In the genomic region with DNA sequence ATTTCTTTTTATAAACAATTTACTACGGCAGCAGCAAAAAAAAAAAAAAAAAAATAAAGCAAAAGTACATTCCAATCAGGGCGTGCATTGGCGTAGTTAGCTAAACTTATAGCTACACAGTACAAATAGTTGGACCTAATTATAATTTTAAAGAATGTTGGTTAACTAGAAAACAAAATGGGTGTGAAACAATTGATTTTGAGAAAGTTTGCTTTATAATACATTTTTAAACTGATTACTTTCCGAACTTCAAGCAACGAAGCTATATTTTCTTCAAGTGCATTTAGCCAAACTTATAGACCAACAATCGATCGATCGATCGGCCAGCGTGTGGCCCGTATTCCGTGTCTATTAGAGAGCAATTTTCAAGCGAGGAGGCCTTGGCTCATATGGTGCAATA, we compare ENCODE assay signal across 4 fruit fly cellular contexts.
TF ChIP-seq lines count a peak whose summit lies in the region.

No protein-coding gene starts in this region.

- no peak for TF ChIP-seq CTCF in whole organism, embryonic (GFP tag; optimal IDR thresholded peaks at IDR 0.05; lab: Kevin White, UChicago)

TF ChIP-seq in whole organism, adult, 20 proteins besides CTCF, POLR2A, EP300 and RAD21:
- no peak for TF ChIP-seq pad (GFP tag; optimal IDR thresholded peaks at IDR 0.05; lab: Kevin White, UChicago)
- TF ChIP-seq Clk (GFP tag; optimal IDR thresholded peaks at IDR 0.05; lab: Kevin White, UChicago) = no peak
- peak; percentile 60 for TF ChIP-seq bab1 (GFP tag; optimal IDR thresholded peaks at IDR 0.05; lab: Kevin White, UChicago)
- TF ChIP-seq CG12768 (GFP tag; optimal IDR thresholded peaks at IDR 0.05; lab: Kevin White, UChicago) = peak; percentile 66
- peak; percentile 4 for TF ChIP-seq CG11617 (GFP tag; optimal IDR thresholded peaks at IDR 0.05; lab: Kevin White, UChicago)
- TF ChIP-seq toe (GFP tag; optimal IDR thresholded peaks at IDR 0.05; lab: Kevin White, UChicago) = no peak
- TF ChIP-seq ovo (GFP tag; optimal IDR thresholded peaks at IDR 0.05; lab: Kevin White, UChicago) = no peak
- TF ChIP-seq cic (GFP tag; optimal IDR thresholded peaks at IDR 0.05; lab: Kevin White, UChicago) = no peak
- TF ChIP-seq CG7045 (GFP tag; optimal IDR thresholded peaks at IDR 0.05; lab: Kevin White, UChicago) = peak; percentile 45
- TF ChIP-seq kay (GFP tag; lab: Kevin White, UChicago; ENCODE audit: borderline replicate concordance) = no peak
- peak; percentile 25 for TF ChIP-seq CG7101 (tag; optimal IDR thresholded peaks at IDR 0.05; lab: Kevin White, UChicago)
- TF ChIP-seq CG14711 (tag; optimal IDR thresholded peaks at IDR 0.05; lab: Kevin White, UChicago) = peak; percentile 46
- peak; percentile 39 for TF ChIP-seq CG33017 (tag; optimal IDR thresholded peaks at IDR 0.05; lab: Kevin White, UChicago)
- TF ChIP-seq cnc (optimal IDR thresholded peaks at IDR 0.05; lab: Kevin White, UChicago) = no peak

TF ChIP-seq in whole organism, embryonic, 481 proteins besides CTCF, POLR2A, EP300 and RAD21 (continues in another document):
- TF ChIP-seq BtbVII (GFP tag; optimal IDR thresholded peaks at IDR 0.05; lab: Kevin White, UChicago) (peak; percentile 13), CG3847 (GFP tag; IDR thresholded peaks at IDR 0.05; lab: Robert Waterston, UW) (no peak), MESR4 (GFP tag; optimal IDR thresholded peaks at IDR 0.05; lab: Kevin White, UChicago) (no peak), trh (GFP tag; optimal IDR thresholded peaks at IDR 0.05; lab: Kevin White, UChicago) (no peak), CG10543 (GFP tag; optimal IDR thresholded peaks at IDR 0.05; lab: Kevin White, UChicago) (no peak), H15 (GFP tag; IDR thresholded peaks at IDR 0.05; lab: Robert Waterston, UW) (no peak), ac (GFP tag; optimal IDR thresholded peaks at IDR 0.05; lab: Kevin White, UChicago) (no peak), CG31365 (tag; optimal IDR thresholded peaks at IDR 0.05; lab: Kevin White, UChicago) (no peak), Rfx (GFP tag; IDR thresholded peaks at IDR 0.05; lab: Robert Waterston, UW) (peak; percentile 23; the same call in 1 of the 2 replicates), vnd (GFP tag; IDR thresholded peaks at IDR 0.05; lab: Robert Waterston, UW; ENCODE audit: partially characterized antibody) (no peak), CG30431 (GFP tag; optimal IDR thresholded peaks at IDR 0.05; lab: Kevin White, UChicago) (no peak), ato (GFP tag; IDR thresholded peaks at IDR 0.05; lab: Robert Waterston, UW; ENCODE audit: partially characterized antibody) (no peak), ERR (GFP tag; optimal IDR thresholded peaks at IDR 0.05; lab: Kevin White, UChicago) (no peak), dpn (GFP tag; optimal IDR thresholded peaks at IDR 0.05; lab: Kevin White, UChicago) (peak in 1 of 2 experiments; percentile 22), bowl (GFP tag; IDR thresholded peaks at IDR 0.05; lab: Robert Waterston, UW) (no peak), jigr1 (GFP tag; IDR thresholded peaks at IDR 0.05; lab: Robert Waterston, UW) (no peak), org-1 (GFP tag; optimal IDR thresholded peaks at IDR 0.05; lab: Kevin White, UChicago) (no peak), cwo (GFP tag; optimal IDR thresholded peaks at IDR 0.05; lab: Kevin White, UChicago) (no peak), Ptx1 (GFP tag; IDR thresholded peaks at IDR 0.05; lab: Robert Waterston, UW) (peak; percentile 56), CG31388 (GFP tag; optimal IDR thresholded peaks at IDR 0.05; lab: Kevin White, UChicago) (no peak), CG11560 (tag; IDR thresholded peaks at IDR 0.05; lab: Robert Waterston, UW) (no peak), disco-r (GFP tag; optimal IDR thresholded peaks at IDR 0.05; lab: Kevin White, UChicago) (no peak), CG7556 (GFP tag; optimal IDR thresholded peaks at IDR 0.05; lab: Kevin White, UChicago) (peak; percentile 4), twi (tag; optimal IDR thresholded peaks at IDR 0.05; lab: Kevin White, UChicago) (no peak), zen2 (GFP tag; IDR thresholded peaks at IDR 0.05; lab: Robert Waterston, UW; ENCODE audit: partially characterized antibody) (no peak)

TF ChIP-seq in whole organism, prepupa, 60 proteins besides CTCF, POLR2A, EP300 and RAD21 (continues in another document):
- TF ChIP-seq dac (GFP tag; optimal IDR thresholded peaks at IDR 0.05; lab: Kevin White, UChicago) (no peak), Blimp-1 (GFP tag; optimal IDR thresholded peaks at IDR 0.05; lab: Kevin White, UChicago) (no peak), svp (GFP tag; lab: Kevin White, UChicago) (peak; percentile 51), CG31627 (GFP tag; optimal IDR thresholded peaks at IDR 0.05; lab: Kevin White, UChicago) (peak; percentile 5), Ets21C (GFP tag; optimal IDR thresholded peaks at IDR 0.05; lab: Kevin White, UChicago) (no peak), CG8119 (GFP tag; IDR thresholded peaks at IDR 0.05; lab: Robert Waterston, UW) (peak; percentile 53; the same call in 2 of the 3 replicates), CG3919 (GFP tag; optimal IDR thresholded peaks at IDR 0.05; lab: Kevin White, UChicago) (peak; percentile 30), fkh (GFP tag; optimal IDR thresholded peaks at IDR 0.05; lab: Kevin White, UChicago) (no peak), spab (GFP tag; optimal IDR thresholded peaks at IDR 0.05; lab: Kevin White, UChicago) (peak; percentile 17), CG6163 (GFP tag; IDR thresholded peaks at IDR 0.05; lab: Robert Waterston, UW) (peak; percentile 70), CG8632 (GFP tag; optimal IDR thresholded peaks at IDR 0.05; lab: Kevin White, UChicago) (peak; percentile 29), OdsH (GFP tag; optimal IDR thresholded peaks at IDR 0.05; lab: Kevin White, UChicago) (peak; percentile 53), Sox15 (GFP tag; optimal IDR thresholded peaks at IDR 0.05; lab: Kevin White, UChicago) (no peak), Eip78C (GFP tag; lab: Kevin White, UChicago) (peak; percentile 76), CG15336 (GFP tag; IDR thresholded peaks at IDR 0.05; lab: Robert Waterston, UW) (peak; percentile 71), Gug (GFP tag; IDR thresholded peaks at IDR 0.05; lab: Robert Waterston, UW) (peak; percentile 32; the same call in 1 of the 2 replicates), topi (GFP tag; optimal IDR thresholded peaks at IDR 0.05; lab: Kevin White, UChicago) (no peak), CG11294 (GFP tag; IDR thresholded peaks at IDR 0.05; lab: Robert Waterston, UW) (peak; percentile 50; the same call in 1 of the 2 replicates), CG11762 (GFP tag; optimal IDR thresholded peaks at IDR 0.05; lab: Kevin White, UChicago; ENCODE audit: insufficient read depth) (peak; percentile 6), Ets96B (tag; optimal IDR thresholded peaks at IDR 0.05; lab: Kevin White, UChicago) (peak; percentile 7), net (GFP tag; optimal IDR thresholded peaks at IDR 0.05; lab: Kevin White, UChicago) (peak; percentile 30), Lpt (GFP tag; optimal IDR thresholded peaks at IDR 0.05; lab: Kevin White, UChicago) (no peak), eg (GFP tag; IDR thresholded peaks at IDR 0.05; lab: Robert Waterston, UW) (peak; percentile 65; the same call in 1 of the 3 replicates), esn (GFP tag; optimal IDR thresholded peaks at IDR 0.05; lab: Kevin White, UChicago) (peak; percentile 3), CG7368 (GFP tag; optimal IDR thresholded peaks at IDR 0.05; lab: Kevin White, UChicago) (no peak), fd85E (GFP tag; optimal IDR thresholded peaks at IDR 0.05; lab: Kevin White, UChicago) (no peak)

TF ChIP-seq in whole organism, pupa, 21 proteins besides CTCF, POLR2A, EP300 and RAD21:
- TF ChIP-seq CG9948 (tag; optimal IDR thresholded peaks at IDR 0.05; lab: Kevin White, UChicago) = peak; percentile 22
- no peak for TF ChIP-seq CG14655 (GFP tag; optimal IDR thresholded peaks at IDR 0.05; lab: Kevin White, UChicago)
- no peak for TF ChIP-seq Pif1B (GFP tag; optimal IDR thresholded peaks at IDR 0.05; lab: Kevin White, UChicago)
- peak; percentile 32 for TF ChIP-seq CG8159 (tag; optimal IDR thresholded peaks at IDR 0.05; lab: Kevin White, UChicago)
- peak; percentile 22; the same call in 1 of the 2 replicates for TF ChIP-seq CG32121 (GFP tag; IDR thresholded peaks at IDR 0.05; lab: Robert Waterston, UW)
- peak; percentile 27 for TF ChIP-seq CG17806 (tag; optimal IDR thresholded peaks at IDR 0.05; lab: Kevin White, UChicago)
- peak; percentile 21 for TF ChIP-seq CG15710 (tag; optimal IDR thresholded peaks at IDR 0.05; lab: Kevin White, UChicago)
- TF ChIP-seq Snoo (tag; optimal IDR thresholded peaks at IDR 0.05; lab: Kevin White, UChicago) = no peak
- TF ChIP-seq CG13204 (GFP tag; optimal IDR thresholded peaks at IDR 0.05; lab: Kevin White, UChicago) = no peak
- 0 out of 3 replicates have a peak, but pooled peaks have one; percentile 49 for TF ChIP-seq CG4496 (GFP tag; IDR thresholded peaks at IDR 0.05; lab: Robert Waterston, UW)
- TF ChIP-seq D1 (tag; optimal IDR thresholded peaks at IDR 0.05; lab: Kevin White, UChicago) = no peak
- peak; percentile 15 for TF ChIP-seq CG34367 (tag; optimal IDR thresholded peaks at IDR 0.05; lab: Kevin White, UChicago)
- no peak for TF ChIP-seq fd96Ca (GFP tag; IDR thresholded peaks at IDR 0.05; lab: Robert Waterston, UW)
- peak; percentile 20 for TF ChIP-seq CG8301 (tag; optimal IDR thresholded peaks at IDR 0.05; lab: Kevin White, UChicago)
- TF ChIP-seq gl (tag; optimal IDR thresholded peaks at IDR 0.05; lab: Kevin White, UChicago) = no peak
- TF ChIP-seq CG10348 (GFP tag; IDR thresholded peaks at IDR 0.05; lab: Robert Waterston, UW) = 0 out of 2 replicates have a peak, but pooled peaks have one; percentile 11
- no peak for TF ChIP-seq Pif1A (GFP tag; optimal IDR thresholded peaks at IDR 0.05; lab: Kevin White, UChicago)
- no peak for TF ChIP-seq EcR (GFP tag; optimal IDR thresholded peaks at IDR 0.05; lab: Kevin White, UChicago)
- 0 out of 2 replicates have a peak, but pooled peaks have one; percentile 35 for TF ChIP-seq CG12605 (GFP tag; IDR thresholded peaks at IDR 0.05; lab: Robert Waterston, UW)
- peak; percentile 29 for TF ChIP-seq Ets98B (GFP tag; IDR thresholded peaks at IDR 0.05; lab: Robert Waterston, UW)
- TF ChIP-seq rn (GFP tag; IDR thresholded peaks at IDR 0.05; lab: Robert Waterston, UW) = no peak
TF ChIP-seq in whole organism, pupa: peak in this region for 11.
